Worm (Caenorhabditis elegans) whole organism, L3 larva: ENCODE data around the gene ucr-2.2.

Experiments
- R02D3.7 ChIP-seq: fragments of 150-350 bp; optimal IDR thresholded peaks from 2 replicates; lab custom pipeline; 2014; ENCODE audit warnings: missing biosample characterization, missing genetic modification characterization
- ZK546.5 ChIP-seq: sonication (generic microtip); optimal IDR thresholded peaks from 2 replicates; lab custom pipeline; 2017; ENCODE audit warnings: missing biosample characterization, missing genetic modification characterization
- ama-1 ChIP-seq: fragments of 150-350 bp; optimal IDR thresholded peaks from 2 replicates; lab custom pipeline; 2018
- ceh-16 ChIP-seq: sonication (generic microtip); optimal IDR thresholded peaks from 2 replicates; lab custom pipeline; 2017; ENCODE audit warnings: missing biosample characterization, missing genetic modification characterization
- ceh-28 ChIP-seq: fragments of 150-350 bp; optimal IDR thresholded peaks from 2 replicates; lab custom pipeline; 2014; ENCODE audit warnings: missing biosample characterization, missing genetic modification reagents, missing genetic modification characterization
- ceh-82 ChIP-seq: fragments of 150-350 bp; optimal IDR thresholded peaks from 2 replicates; lab custom pipeline; 2014; ENCODE audit warnings: missing biosample characterization, missing genetic modification characterization
- egl-27 ChIP-seq: sonication (generic microtip); optimal IDR thresholded peaks from 4 replicates; lab custom pipeline; 2017; ENCODE audit warnings: missing biosample characterization, missing genetic modification reagents, missing genetic modification characterization
- egl-5 ChIP-seq: fragments of 150-350 bp; optimal IDR thresholded peaks from 2 replicates; lab custom pipeline; 2017; ENCODE audit warnings: missing biosample characterization, missing genetic modification reagents, missing genetic modification characterization, inconsistent platforms
- elt-2 ChIP-seq: sonication (generic microtip); optimal IDR thresholded peaks from 2 replicates; lab custom pipeline; 2016; ENCODE audit warnings: missing genetic modification reagents, mild to moderate bottlenecking, missing genetic modification characterization, missing compliant biosample characterization
- elt-3 ChIP-seq, 3 experiments: fragments of 150-350 bp in 1 of 3; sonication (generic microtip) in 2 of 3; optimal IDR thresholded peaks; 2 replicates in 2 of 3; 4 replicates in 1 of 3; lab custom pipeline; 2014 to 2017; ENCODE audit warnings: missing biosample characterization in 3 of 3, missing genetic modification characterization in 3 of 3
- fkh-10 ChIP-seq: sonication (generic microtip); optimal IDR thresholded peaks from 2 replicates; lab custom pipeline; 2017; ENCODE audit warnings: missing biosample characterization, missing genetic modification reagents, missing genetic modification characterization
- fkh-2 ChIP-seq: fragments of 150-350 bp; optimal IDR thresholded peaks from 2 replicates; lab custom pipeline; 2014; ENCODE audit warnings: missing biosample characterization, missing genetic modification reagents, missing genetic modification characterization
- hmg-11 ChIP-seq: sonication (generic microtip); optimal IDR thresholded peaks from 2 replicates; lab custom pipeline; 2016; ENCODE audit warnings: missing genetic modification characterization, missing compliant biosample characterization
- jun-1 ChIP-seq: fragments of 150-350 bp; optimal IDR thresholded peaks from 2 replicates; lab custom pipeline; 2014; ENCODE audit warnings: missing biosample characterization, missing genetic modification reagents, missing genetic modification characterization
- lin-15B ChIP-seq: fragments of 150-350 bp; optimal IDR thresholded peaks from 2 replicates; lab custom pipeline; 2014; ENCODE audit warnings: missing biosample characterization, missing genetic modification characterization
- lin-39 ChIP-seq: fragments of 150-350 bp; optimal IDR thresholded peaks from 2 replicates; lab custom pipeline; 2018; ENCODE audit warnings: missing biosample characterization, missing genetic modification reagents, missing genetic modification characterization
- lsy-12 ChIP-seq: sonication (generic microtip); optimal IDR thresholded peaks from 2 replicates; lab custom pipeline; 2016; ENCODE audit warnings: mild to moderate bottlenecking, missing genetic modification characterization, missing compliant biosample characterization
- mml-1 ChIP-seq: fragments of 150-350 bp; sonication (generic microtip); optimal IDR thresholded peaks from 3 replicates; lab custom pipeline; 2014; ENCODE audit warnings: missing biosample characterization, missing genetic modification characterization
- nfya-1 ChIP-seq: sonication (generic microtip); optimal IDR thresholded peaks from 2 replicates; lab custom pipeline; 2017; ENCODE audit warnings: missing genetic modification characterization, mild to moderate bottlenecking, missing compliant biosample characterization, antibody characterized with exemption, moderate library complexity; ENCODE audit not compliant: insufficient read depth
- nhr-12 ChIP-seq: fragments of 150-350 bp; optimal IDR thresholded peaks from 2 replicates; lab custom pipeline; 2014; ENCODE audit warnings: missing biosample characterization, missing genetic modification characterization
- nhr-23 ChIP-seq: fragments of 150-350 bp; optimal IDR thresholded peaks from 2 replicates; lab custom pipeline; 2014; ENCODE audit warnings: missing biosample characterization, missing genetic modification reagents, missing genetic modification characterization
- nhr-237 ChIP-seq: fragments of 150-350 bp; optimal IDR thresholded peaks from 2 replicates; lab custom pipeline; 2014; ENCODE audit warnings: missing biosample characterization, missing genetic modification characterization
- nhr-25 ChIP-seq: sonication (generic microtip); optimal IDR thresholded peaks from 2 replicates; lab custom pipeline; 2017; ENCODE audit warnings: missing biosample characterization, missing genetic modification characterization
- nhr-28 ChIP-seq: fragments of 150-350 bp; optimal IDR thresholded peaks from 2 replicates; lab custom pipeline; 2014; ENCODE audit warnings: missing biosample characterization, missing genetic modification characterization
- nhr-43 ChIP-seq: sonication (generic microtip); optimal IDR thresholded peaks from 2 replicates; lab custom pipeline; 2016; ENCODE audit warnings: mild to moderate bottlenecking, missing genetic modification characterization, missing compliant biosample characterization; ENCODE audit not compliant: poor library complexity, severe bottlenecking
- nhr-67 ChIP-seq: fragments of 150-350 bp; optimal IDR thresholded peaks from 2 replicates; lab custom pipeline; 2014; ENCODE audit warnings: missing biosample characterization, missing genetic modification characterization
- nhr-76 ChIP-seq: fragments of 150-350 bp; sonication (generic microtip); optimal IDR thresholded peaks from 5 replicates; lab custom pipeline; 2014; ENCODE audit warnings: missing biosample characterization, missing genetic modification characterization
- nhr-77 ChIP-seq: fragments of 150-350 bp; optimal IDR thresholded peaks from 2 replicates; lab custom pipeline; 2014; ENCODE audit warnings: missing biosample characterization, missing genetic modification characterization
- pha-4 ChIP-seq: fragments of 150-350 bp; optimal IDR thresholded peaks from 2 replicates; lab custom pipeline; 2014; ENCODE audit warnings: missing biosample characterization, missing genetic modification reagents, missing genetic modification characterization
- pqm-1 ChIP-seq: fragments of 150-350 bp; optimal IDR thresholded peaks from 2 replicates; lab custom pipeline; 2017; ENCODE audit warnings: missing biosample characterization, missing genetic modification characterization, inconsistent platforms
- sea-2 ChIP-seq: fragments of 150-350 bp; sonication (generic microtip); optimal IDR thresholded peaks from 4 replicates; lab custom pipeline; 2014; ENCODE audit warnings: missing biosample characterization, missing genetic modification reagents, missing genetic modification characterization
- skn-1 ChIP-seq: fragments of 150-350 bp; optimal IDR thresholded peaks from 2 replicates; lab custom pipeline; 2014; ENCODE audit warnings: missing biosample characterization, missing genetic modification characterization
- snpc-4 ChIP-seq: fragments of 150-350 bp; optimal IDR thresholded peaks from 2 replicates; lab custom pipeline; 2014; ENCODE audit warnings: missing biosample characterization, missing genetic modification characterization
- tbx-2 ChIP-seq: sonication (generic microtip); optimal IDR thresholded peaks from 2 replicates; lab custom pipeline; 2016; ENCODE audit warnings: mild to moderate bottlenecking, missing genetic modification characterization, missing compliant biosample characterization
- unc-39 ChIP-seq: sonication (generic microtip); optimal IDR thresholded peaks from 4 replicates; lab custom pipeline; 2017; ENCODE audit warnings: missing biosample characterization, missing genetic modification characterization
- zag-1 ChIP-seq: fragments of 150-350 bp; optimal IDR thresholded peaks from 2 replicates; lab custom pipeline; 2014; ENCODE audit warnings: missing biosample characterization, missing genetic modification characterization
- ztf-11 ChIP-seq: fragments of 150-350 bp; optimal IDR thresholded peaks from 2 replicates; lab custom pipeline; 2014; ENCODE audit warnings: missing biosample characterization, missing genetic modification characterization

ucr-2.2 gene

ce11 chrX:15134941-15135340, 38.8 kb upstream of the ucr-2.2 start:
- TF ChIP-seq elt-3 (tag; optimal IDR thresholded peaks at IDR 0.05; lab: Kevin White, UChicago) (no peak), nhr-12 (no peak), snpc-4 (no peak), fkh-10 (GFP tag; lab: Kevin White, UChicago) (no peak), nhr-77 (tag; lab: Kevin White, UChicago) (no peak), nhr-43 (tag; lab: Kevin White, UChicago) (no peak), skn-1 (tag; lab: Kevin White, UChicago) (no peak), lin-15B (tag; lab: Kevin White, UChicago) (no peak), unc-39 (tag; lab: Kevin White, UChicago) (no peak), lin-39 (no peak), nhr-67 (tag; lab: Kevin White, UChicago) (no peak), sea-2 (GFP tag; lab: Kevin White, UChicago) (no peak), ceh-28 (no peak), hmg-11 (tag; lab: Kevin White, UChicago) (no peak), ZK546.5 (no peak)
- TF ChIP-seq, all 47 proteins: peak for 0

- TF ChIP-seq ceh-82 (tag; lab: Kevin White, UChicago) (no peak), nfya-1 (tag; lab: Kevin White, UChicago) (peak; percentile 6), nhr-43 (tag; lab: Kevin White, UChicago) (peak; percentile 63), pqm-1 (tag; lab: Kevin White, UChicago) (peak; percentile 6), mml-1 (tag; lab: Kevin White, UChicago) (no peak), jun-1 (tag; lab: Kevin White, UChicago) (no peak), egl-27 (no peak), ZK546.5 (no peak), nhr-237 (tag; lab: Kevin White, UChicago) (no peak), hmg-11 (tag; lab: Kevin White, UChicago) (no peak), pha-4 (no peak), zag-1 (tag; lab: Kevin White, UChicago) (no peak), nhr-77 (tag; lab: Kevin White, UChicago) (no peak), ztf-11 (tag; lab: Kevin White, UChicago) (no peak), nhr-76 (tag; lab: Kevin White, UChicago) (no peak)
Observed at ce11 chrX:15146415-15147210, 27.1 kb upstream of the ucr-2.2 start.

ce11 chrX:15147640-15148039, 26.1 kb upstream of the ucr-2.2 start, which contains the start of gene unc-7:
TSS of gene unc-7 (minus strand) at chrX:15147740.
- no peak for TF ChIP-seq fkh-10 (GFP tag; lab: Kevin White, UChicago)
- TF ChIP-seq mml-1 (tag; lab: Kevin White, UChicago), result no peak
- no peak for TF ChIP-seq nhr-77 (tag; lab: Kevin White, UChicago)
- no peak for TF ChIP-seq nhr-25 (tag; lab: Kevin White, UChicago)
- TF ChIP-seq fkh-2, result no peak
- no peak for TF ChIP-seq elt-2 (tag; lab: Kevin White, UChicago)
- no peak for TF ChIP-seq tbx-2 (tag; lab: Kevin White, UChicago)
- no peak for TF ChIP-seq nhr-67 (tag; lab: Kevin White, UChicago)
- TF ChIP-seq ceh-28, result no peak
- no peak for TF ChIP-seq ceh-16 (tag; lab: Kevin White, UChicago)
- TF ChIP-seq R02D3.7 (tag; lab: Kevin White, UChicago), result no peak
- no peak for TF ChIP-seq lsy-12 (tag; lab: Kevin White, UChicago)
- TF ChIP-seq egl-5 (tag; lab: Kevin White, UChicago), result no peak
- no peak for TF ChIP-seq nhr-237 (tag; lab: Kevin White, UChicago)
- TF ChIP-seq nhr-28 (tag; lab: Kevin White, UChicago), result no peak
- no peak for TF ChIP-seq nhr-76 (tag; lab: Kevin White, UChicago)
- TF ChIP-seq zag-1 (tag; lab: Kevin White, UChicago), result no peak

ce11 chrX:15148389-15148788, 25.3 kb upstream of the ucr-2.2 start:
- no peak for TF ChIP-seq elt-2 (tag; lab: Kevin White, UChicago)
- no peak for TF ChIP-seq skn-1 (tag; lab: Kevin White, UChicago)
- TF ChIP-seq nhr-23 (tag; lab: Kevin White, UChicago), result no peak
- TF ChIP-seq nhr-25 (tag; lab: Kevin White, UChicago), result no peak
- no peak for TF ChIP-seq nhr-77 (tag; lab: Kevin White, UChicago)
- TF ChIP-seq ama-1 (lab: Kevin White, UChicago), result no peak
